Worm (Caenorhabditis elegans): Measurements from ENCODE around the gene lips-17.

DNA sequence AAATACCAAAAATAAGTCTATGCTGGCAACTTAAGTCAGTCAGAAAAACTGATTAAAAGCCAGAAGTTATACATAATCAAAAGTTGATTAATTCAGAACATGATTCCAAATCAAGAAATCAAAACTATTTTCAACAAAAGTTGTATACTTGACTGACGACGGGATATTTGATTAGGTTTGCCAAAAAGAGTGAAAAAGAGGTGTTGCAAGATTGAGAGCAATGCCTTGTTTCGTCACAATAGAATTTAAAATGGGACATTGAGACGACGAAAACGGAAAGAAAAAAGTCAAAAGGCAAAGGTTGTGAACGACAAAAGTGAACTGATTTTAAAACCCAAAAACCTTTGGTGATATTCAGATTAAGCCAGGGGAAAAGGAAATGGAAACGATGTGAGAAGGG lies 49.2 kb upstream of the lips-17 start:
- no peak for TF ChIP-seq tbx-11 (GFP tag; IDR thresholded peaks at IDR 0.05)
- TF ChIP-seq tra-4 (tag; optimal IDR thresholded peaks at IDR 0.05) = no peak
- TF ChIP-seq ama-1 (optimal IDR thresholded peaks at IDR 0.05) = no peak
- no peak for TF ChIP-seq flt-1 (GFP tag; IDR thresholded peaks at IDR 0.05)
- TF ChIP-seq F13C5.2 (tag; optimal IDR thresholded peaks at IDR 0.05) = no peak
- no peak for TF ChIP-seq ets-7 (tag; optimal IDR thresholded peaks at IDR 0.05)
- TF ChIP-seq sea-1 (GFP tag; conservative IDR thresholded peaks at IDR 0.05) = no peak

All from whole organism, early embryonic.